Worm (Caenorhabditis elegans) whole organism, young adult: ENCODE measurements around the gene brd-1.
A peak's percentile ranks its signal among the peaks of the same experiment; 100 is the strongest.

Source experiments
- ama-1 ChIP-seq, 3 experiments: fragments of 150-350 bp in 1 of 3; sonication (generic microtip) in 2 of 3; optimal IDR thresholded peaks; 2 replicates each; lab custom pipeline; 2014 to 2018; ENCODE audit warnings: missing biosample characterization in 2 of 3, missing genetic modification characterization in 2 of 3, missing genetic modification reagents in 2 of 3
- aptf-2 ChIP-seq: fragments of 200-800 bp; sonication (Bioruptor generic); conservative IDR thresholded peaks from 2 replicates; pipeline ENCODE4 v1.3.6; 2022; ENCODE audit warnings: missing genetic modification reagents, missing genetic modification characterization, missing compliant biosample characterization
- dpff-1 ChIP-seq: sonication (generic microtip); optimal IDR thresholded peaks from 2 replicates; lab custom pipeline; 2017; ENCODE audit warnings: mild to moderate bottlenecking, missing genetic modification characterization, missing compliant biosample characterization
- dpl-1 ChIP-seq: fragments of 150-350 bp; optimal IDR thresholded peaks from 2 replicates; lab custom pipeline; 2014; ENCODE audit warnings: missing biosample characterization, missing genetic modification reagents, missing genetic modification characterization
- let-526 ChIP-seq: fragments of 200-800 bp; sonication (Bioruptor generic); IDR thresholded peaks from 2 replicates; pipeline ENCODE4 v1.3.6; 2022; ENCODE audit warnings: missing genetic modification reagents, missing genetic modification characterization, missing compliant biosample characterization
- snpc-1.3 ChIP-seq: sonication (generic microtip); optimal IDR thresholded peaks from 2 replicates; lab custom pipeline; 2017; ENCODE audit warnings: missing genetic modification characterization, mild to moderate bottlenecking, missing compliant biosample characterization, antibody characterized with exemption, moderate library complexity, missing genotype, missing genetic modification reagents; ENCODE audit not compliant: insufficient read depth
- snpc-4 ChIP-seq, 5 experiments: fragments of 150-350 bp in 1 of 5; sonication (generic microtip) in 4 of 5; optimal IDR thresholded peaks; 2 replicates each; lab custom pipeline; 2014 to 2018; ENCODE audit warnings: missing genetic modification characterization in 5 of 5, missing biosample characterization in 3 of 5, antibody characterized with exemption in 2 of 5, mild to moderate bottlenecking in 2 of 5, missing compliant biosample characterization in 2 of 5, missing genotype in 2 of 5, moderate library complexity in 2 of 5, missing genetic modification reagents in 1 of 5
- sptf-2 ChIP-seq: fragments of 200-800 bp; sonication (Bioruptor generic); optimal IDR thresholded peaks from 2 replicates; lab custom pipeline; 2018; ENCODE audit warnings: mild to moderate bottlenecking, missing genetic modification characterization, missing compliant biosample characterization
- ztf-3 ChIP-seq: fragments of 200-800 bp; sonication (Bioruptor generic); optimal IDR thresholded peaks from 2 replicates; lab custom pipeline; 2018; ENCODE audit warnings: mild to moderate bottlenecking, missing genetic modification characterization, missing compliant biosample characterization

ce11 chrIII:6931896-6932295, 42.6 kb upstream of the brd-1 start, which contains the start of gene byn-1:
- no peak for TF ChIP-seq ama-1 (optimal IDR thresholded peaks at IDR 0.05; lab: Kevin White, UChicago)
- peak in 1 of 2 experiments; percentile 26 for TF ChIP-seq ama-1 (GFP tag; optimal IDR thresholded peaks at IDR 0.05; lab: Kevin White, UChicago)
- no peak for TF ChIP-seq snpc-4 (GFP tag; optimal IDR thresholded peaks at IDR 0.05; lab: Kevin White, UChicago)
- TF ChIP-seq snpc-4 (tag; optimal IDR thresholded peaks at IDR 0.05; lab: Kevin White, UChicago), result peak in 1 of 4 experiments; percentile 26
- no peak for TF ChIP-seq sptf-2 (GFP tag; lab: Kevin White, UChicago)
- no peak for TF ChIP-seq ztf-3 (GFP tag; lab: Kevin White, UChicago)
- TF ChIP-seq let-526 (GFP tag; lab: Robert Waterston, UW), result no peak
- TF ChIP-seq dpl-1 (GFP tag; lab: Kevin White, UChicago), result no peak
- TF ChIP-seq aptf-2 (GFP tag; lab: Robert Waterston, UW), result no peak
- TF ChIP-seq dpff-1 (tag; lab: Kevin White, UChicago), result peak; percentile 25
- TF ChIP-seq snpc-1.3 (tag; lab: Kevin White, UChicago), result peak; percentile 12
